Worm (Caenorhabditis elegans): ENCODE measurements around the gene W03H9.2.
A peak's percentile ranks its signal among the peaks of the same experiment; 100 is the strongest.

The W03H9.2 gene

DNA sequence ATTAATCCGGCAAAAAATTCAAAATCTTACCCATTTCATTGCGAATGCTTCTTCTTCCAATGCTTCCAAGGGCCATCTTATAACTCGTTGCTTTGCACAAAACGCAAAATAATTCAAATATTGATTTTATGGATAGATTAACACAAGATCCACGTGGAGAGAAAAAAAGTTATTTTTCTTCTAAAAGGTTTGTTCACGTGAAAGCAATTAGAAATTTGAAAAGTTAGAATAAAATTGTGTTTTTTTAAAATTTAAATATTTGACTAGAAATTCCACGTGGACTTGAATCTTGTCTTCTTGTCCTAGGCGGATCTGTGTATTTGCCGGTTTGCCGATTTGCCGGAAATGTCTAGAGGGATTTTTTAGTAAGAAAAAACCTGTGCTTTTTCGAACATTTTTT, 31.4 kb upstream of the W03H9.2 start, which contains the start of gene Y48B6A.5:
Gene Y48B6A.5 (minus strand): TSS at position 101 of the 400 bp plus-strand sequence.
- TF ChIP-seq ceh-9 (tag; optimal IDR thresholded peaks at IDR 0.05) (no peak), syd-9 (tag; optimal IDR thresholded peaks at IDR 0.05) (no peak), mec-3 (tag; optimal IDR thresholded peaks at IDR 0.05; ENCODE audit: borderline replicate concordance) (no peak), pha-2 (tag; optimal IDR thresholded peaks at IDR 0.05) (no peak), tbx-7 (tag; optimal IDR thresholded peaks at IDR 0.05) (no peak), dmd-4 (tag; optimal IDR thresholded peaks at IDR 0.05; ENCODE audit: borderline replicate concordance) (no peak), odd-2 (tag; optimal IDR thresholded peaks at IDR 0.05) (no peak), ceh-22 (tag; optimal IDR thresholded peaks at IDR 0.05) (no peak), nhr-11 (tag; optimal IDR thresholded peaks at IDR 0.05) (no peak), che-1 (tag; optimal IDR thresholded peaks at IDR 0.05) (no peak)

DNA sequence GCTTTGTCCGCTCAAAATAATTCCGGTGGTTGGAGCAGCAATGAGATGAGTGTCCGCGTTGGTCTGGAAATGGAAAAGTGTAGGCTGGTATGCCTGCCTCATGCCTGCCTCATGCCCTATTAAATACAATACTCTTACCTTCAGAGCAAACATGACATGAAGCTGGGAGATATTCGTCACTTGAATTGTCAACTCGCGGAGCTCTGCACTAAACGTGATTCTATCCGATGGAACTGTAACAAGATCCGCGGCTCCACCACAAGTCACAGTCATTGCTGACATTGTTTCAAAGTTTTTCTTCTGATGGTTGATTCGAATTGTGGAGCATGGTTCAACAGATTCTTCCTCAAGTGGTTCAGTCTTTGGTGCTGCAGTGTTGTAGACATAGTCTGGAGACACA, 29.5 kb upstream of the W03H9.2 start:
- no peak for TF ChIP-seq pag-3 (tag; optimal IDR thresholded peaks at IDR 0.05; ENCODE audit: borderline replicate concordance)
- TF ChIP-seq sdc-2 (tag; optimal IDR thresholded peaks at IDR 0.05): no peak
- TF ChIP-seq sox-4 (tag; optimal IDR thresholded peaks at IDR 0.05): no peak
- no peak for TF ChIP-seq ceh-31 (tag; optimal IDR thresholded peaks at IDR 0.05)
- TF ChIP-seq C08G9.2 (tag; optimal IDR thresholded peaks at IDR 0.05): no peak
- TF ChIP-seq lin-11 (tag; optimal IDR thresholded peaks at IDR 0.05): no peak
- no peak for TF ChIP-seq ahr-1 (tag; optimal IDR thresholded peaks at IDR 0.05)
- no peak for TF ChIP-seq ceh-24 (tag; optimal IDR thresholded peaks at IDR 0.05)
- no peak for TF ChIP-seq ceh-45 (GFP tag; IDR thresholded peaks at IDR 0.05)
- TF ChIP-seq ceh-22 (tag; optimal IDR thresholded peaks at IDR 0.05): no peak
- TF ChIP-seq T23F11.4 (GFP tag; optimal IDR thresholded peaks at IDR 0.05): no peak
- no peak for TF ChIP-seq dve-1 (tag; optimal IDR thresholded peaks at IDR 0.05)

DNA sequence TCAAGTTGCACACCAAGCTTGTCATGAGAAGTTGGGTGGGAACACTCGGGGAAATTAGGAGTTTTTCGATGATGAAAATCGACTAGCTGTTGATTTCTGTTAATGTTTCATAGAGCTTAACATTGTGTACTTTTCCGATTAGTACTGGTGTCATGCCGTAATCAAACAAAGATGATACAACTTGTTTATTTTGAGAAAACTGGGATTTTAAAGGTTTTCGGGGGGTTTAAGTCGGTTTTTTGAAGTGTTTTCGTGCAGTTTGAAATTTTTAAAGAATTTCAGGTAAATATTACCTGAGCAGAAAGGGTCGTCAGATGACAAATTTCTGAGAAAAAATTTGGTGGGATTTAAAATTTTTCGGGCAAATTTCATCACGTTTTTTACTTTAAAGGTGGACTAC, 27.9 kb upstream of the W03H9.2 start, which contains the start of gene eat-2:
Gene eat-2 (minus strand): TSS at position 101 of the 400 bp plus-strand sequence.
- TF ChIP-seq nhr-11 (tag; optimal IDR thresholded peaks at IDR 0.05) (no peak), pha-2 (tag; optimal IDR thresholded peaks at IDR 0.05) (no peak), pat-9 (tag; optimal IDR thresholded peaks at IDR 0.05) (no peak), hlh-8 (tag; optimal IDR thresholded peaks at IDR 0.05) (no peak), sox-2 (GFP tag; IDR thresholded peaks at IDR 0.05) (no peak), T23F11.4 (GFP tag; optimal IDR thresholded peaks at IDR 0.05) (no peak), C08G9.2 (tag; optimal IDR thresholded peaks at IDR 0.05) (no peak), ets-4 (tag; optimal IDR thresholded peaks at IDR 0.05) (no peak), ceh-34 (tag; optimal IDR thresholded peaks at IDR 0.05) (no peak), pag-3 (tag; optimal IDR thresholded peaks at IDR 0.05; ENCODE audit: borderline replicate concordance) (no peak), dve-1 (tag; optimal IDR thresholded peaks at IDR 0.05) (no peak), che-1 (tag; optimal IDR thresholded peaks at IDR 0.05) (no peak), fkh-10 (GFP tag; optimal IDR thresholded peaks at IDR 0.05) (no peak), K02D7.2 (tag; optimal IDR thresholded peaks at IDR 0.05) (no peak), tbx-2 (tag; optimal IDR thresholded peaks at IDR 0.05) (no peak), hlh-13 (GFP tag; optimal IDR thresholded peaks at IDR 0.05) (no peak), ztf-16 (tag; optimal IDR thresholded peaks at IDR 0.05) (no peak)

DNA sequence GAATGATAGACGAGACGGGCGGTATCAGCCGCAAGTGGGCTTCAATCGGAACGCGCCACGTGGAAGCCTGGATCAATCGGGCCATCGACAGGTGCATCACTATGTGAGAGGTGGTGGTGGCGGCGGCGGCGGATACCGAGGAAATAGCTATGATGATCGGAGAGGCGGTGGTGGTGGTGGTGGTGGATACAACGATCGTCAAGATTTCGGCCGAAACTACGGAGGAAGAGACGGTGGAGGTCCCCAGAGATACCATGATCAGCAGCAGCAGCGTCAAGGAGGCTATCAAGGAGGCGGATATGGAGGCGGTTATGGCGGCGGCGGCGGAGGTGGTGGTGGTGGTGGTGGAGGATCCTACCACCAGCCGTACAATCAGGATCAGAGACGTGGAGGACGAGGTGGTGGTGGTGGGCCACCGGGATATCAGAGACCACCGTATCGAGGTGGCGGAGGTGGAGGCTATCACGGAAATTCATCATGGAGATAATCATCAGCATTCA, 21.8 kb upstream of the W03H9.2 start:
- no peak for TF ChIP-seq sdc-2 (tag; optimal IDR thresholded peaks at IDR 0.05)

DNA sequence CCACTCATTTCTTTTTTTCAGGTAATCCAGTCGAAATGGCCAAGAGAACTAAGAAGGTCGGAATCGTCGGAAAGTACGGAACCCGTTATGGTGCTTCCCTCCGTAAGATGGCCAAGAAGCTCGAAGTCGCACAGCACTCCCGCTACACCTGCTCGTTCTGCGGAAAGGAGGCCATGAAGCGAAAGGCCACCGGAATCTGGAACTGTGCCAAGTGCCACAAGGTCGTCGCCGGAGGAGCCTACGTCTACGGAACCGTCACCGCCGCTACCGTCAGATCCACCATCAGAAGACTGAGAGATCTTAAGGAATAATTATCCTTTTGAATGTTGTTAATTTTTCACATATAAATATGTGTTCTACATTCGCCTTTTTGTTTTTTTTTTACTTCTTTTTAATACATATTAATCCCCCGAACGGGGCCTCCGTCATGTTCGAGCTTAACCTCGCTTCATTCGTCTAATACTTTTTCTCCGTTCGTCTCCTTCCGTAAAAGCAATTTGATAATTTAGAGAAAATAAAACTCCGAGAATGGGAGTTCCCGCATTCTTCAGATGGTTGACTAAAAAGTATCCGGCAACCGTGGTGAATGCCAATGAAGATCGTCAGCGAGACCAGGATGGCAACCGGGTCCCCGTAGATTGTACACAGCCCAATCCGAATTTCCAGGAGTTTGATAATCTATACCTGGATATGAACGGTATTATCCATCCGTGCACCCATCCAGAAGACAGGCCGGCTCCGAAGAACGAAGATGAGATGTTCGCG, 11.8 kb upstream of the W03H9.2 start, which contains the start of the genes rpl-43 and xrn-2:
Gene rpl-43 (plus strand): TSS at position 36 of the 765 bp plus-strand sequence.
Gene xrn-2 (plus strand): TSS at position 510 of the 765 bp plus-strand sequence.
- TF ChIP-seq ama-1 (optimal IDR thresholded peaks at IDR 0.05) (peak; percentile 34), K02D7.2 (tag; optimal IDR thresholded peaks at IDR 0.05) (no peak)

All from whole organism, late embryonic.